Worm (Caenorhabditis elegans) whole organism, L1 larva: ENCODE results near the gene F58F9.3.

Experiments used
- C16A3.4 ChIP-seq: fragments of 150-350 bp; optimal IDR thresholded peaks from 2 replicates; lab custom pipeline; 2014; ENCODE audit warnings: missing biosample characterization, missing genetic modification characterization
- aly-2 ChIP-seq: fragments of 150-350 bp; optimal IDR thresholded peaks from 2 replicates; lab custom pipeline; 2014; ENCODE audit warnings: missing biosample characterization, missing genetic modification characterization
- blmp-1 ChIP-seq: fragments of 150-350 bp; optimal IDR thresholded peaks from 2 replicates; lab custom pipeline; 2014; ENCODE audit warnings: missing biosample characterization, missing genetic modification characterization
- ceh-82 ChIP-seq, 3 experiments: fragments of 150-350 bp in 1 of 3; sonication (generic microtip) in 2 of 3; optimal IDR thresholded peaks; 2 replicates each; lab custom pipeline; 2014 to 2017; ENCODE audit warnings: missing biosample characterization in 3 of 3, missing genetic modification characterization in 3 of 3
- ces-1 ChIP-seq: fragments of 150-350 bp; optimal IDR thresholded peaks from 2 replicates; lab custom pipeline; 2014; ENCODE audit warnings: missing biosample characterization, missing genetic modification reagents, missing genetic modification characterization
- dpl-1 ChIP-seq, 3 experiments: fragments of 150-350 bp in 2 of 3; sonication (generic microtip) in 1 of 3; optimal IDR thresholded peaks; 2 replicates each; lab custom pipeline; 2014 to 2017; ENCODE audit warnings: missing biosample characterization in 3 of 3, missing genetic modification characterization in 3 of 3, missing genetic modification reagents in 3 of 3
- efl-1 ChIP-seq, 4 experiments: fragments of 150-350 bp; optimal IDR thresholded peaks in 3 of 4; peaks in 1 of 4; 1 replicate in 1 of 4; 2 replicates in 3 of 4; lab custom pipeline; 2014; ENCODE audit warnings: missing biosample characterization in 2 of 4, missing genetic modification characterization in 2 of 4, missing genetic modification reagents in 2 of 4
- efl-3 ChIP-seq: fragments of 200-800 bp; sonication (Bioruptor generic); optimal IDR thresholded peaks from 2 replicates; lab custom pipeline; 2018; ENCODE audit warnings: mild to moderate bottlenecking, missing genetic modification characterization, missing compliant biosample characterization
- egl-13 ChIP-seq: sonication (generic microtip); optimal IDR thresholded peaks from 2 replicates; lab custom pipeline; 2016; ENCODE audit warnings: missing genotype, missing genetic modification reagents, missing genetic modification characterization, missing compliant biosample characterization
- elt-2 ChIP-seq: sonication (generic microtip); optimal IDR thresholded peaks from 2 replicates; lab custom pipeline; 2016; ENCODE audit warnings: missing genetic modification characterization, mild to moderate bottlenecking, inconsistent platforms, missing compliant biosample characterization, missing genetic modification reagents
- elt-3 ChIP-seq, 6 experiments: fragments of 150-350 bp in 1 of 6; sonication (generic microtip); optimal IDR thresholded peaks; 2 replicates each; lab custom pipeline; 2017 to 2018; ENCODE audit warnings: missing biosample characterization in 6 of 6, missing genetic modification characterization in 6 of 6, inconsistent platforms in 1 of 6
- ets-5 ChIP-seq: fragments of 200-800 bp; sonication (Bioruptor generic); IDR thresholded peaks from 2 replicates; pipeline ENCODE4 v1.3.6; 2022; ENCODE audit warnings: missing genetic modification characterization, missing compliant biosample characterization
- fkh-10 ChIP-seq: sonication (generic microtip); optimal IDR thresholded peaks from 2 replicates; lab custom pipeline; 2017; ENCODE audit warnings: missing biosample characterization, missing genetic modification reagents, missing genetic modification characterization
- grh-1 ChIP-seq: fragments of 200-800 bp; sonication (Bioruptor generic); IDR thresholded peaks from 2 replicates; pipeline ENCODE4 v1.3.6; 2022; ENCODE audit warnings: missing genetic modification reagents, missing genetic modification characterization, missing compliant biosample characterization
- hpl-2 ChIP-seq: fragments of 150-350 bp; optimal IDR thresholded peaks from 2 replicates; lab custom pipeline; 2014; ENCODE audit warnings: missing biosample characterization, missing genetic modification reagents, missing genetic modification characterization
- isw-1 ChIP-seq: fragments of 200-800 bp; sonication (Bioruptor generic); IDR thresholded peaks from 2 replicates; pipeline ENCODE4 v1.3.6; 2022; ENCODE audit warnings: missing genetic modification characterization, missing compliant biosample characterization
- jun-1 ChIP-seq: fragments of 150-350 bp; optimal IDR thresholded peaks from 2 replicates; lab custom pipeline; 2014; ENCODE audit warnings: missing biosample characterization, missing genetic modification reagents, missing genetic modification characterization
- lin-13 ChIP-seq: fragments of 150-350 bp; optimal IDR thresholded peaks from 2 replicates; lab custom pipeline; 2014; ENCODE audit warnings: missing biosample characterization, missing genetic modification reagents, missing genetic modification characterization
- lin-35 ChIP-seq, 2 experiments: fragments of 150-350 bp; optimal IDR thresholded peaks; 2 replicates each; lab custom pipeline; 2014; ENCODE audit warnings: missing biosample characterization in 2 of 2, missing genetic modification characterization in 2 of 2, missing genetic modification reagents in 2 of 2
- lin-39 ChIP-seq: fragments of 150-350 bp; optimal IDR thresholded peaks from 2 replicates; lab custom pipeline; 2014; ENCODE audit warnings: missing biosample characterization, missing genetic modification reagents, missing genetic modification characterization
- lir-3 ChIP-seq: sonication (generic microtip); optimal IDR thresholded peaks from 2 replicates; lab custom pipeline; 2016; ENCODE audit warnings: mild to moderate bottlenecking, missing genetic modification characterization, moderate library complexity, missing compliant biosample characterization; ENCODE audit not compliant: poor library complexity
- lsy-2 ChIP-seq, 2 experiments: fragments of 150-350 bp; optimal IDR thresholded peaks; 2 replicates each; lab custom pipeline; 2014; ENCODE audit warnings: missing biosample characterization in 2 of 2, missing genetic modification characterization in 2 of 2
- mab-9 ChIP-seq: fragments of 200-800 bp; sonication (Bioruptor generic); IDR thresholded peaks from 2 replicates; pipeline ENCODE4 v1.3.6; 2022; ENCODE audit warnings: missing genetic modification reagents, missing genetic modification characterization, missing compliant biosample characterization
- nhr-11 ChIP-seq: fragments of 150-350 bp; optimal IDR thresholded peaks from 2 replicates; lab custom pipeline; 2014; ENCODE audit warnings: missing biosample characterization, missing genetic modification characterization
- nhr-19 ChIP-seq: fragments of 200-800 bp; sonication (Bioruptor generic); conservative IDR thresholded peaks from 2 replicates; pipeline ENCODE4 v1.3.6; 2022; ENCODE audit warnings: missing genetic modification characterization, missing compliant biosample characterization
- nhr-20 ChIP-seq: sonication (generic microtip); optimal IDR thresholded peaks from 2 replicates; lab custom pipeline; 2016; ENCODE audit warnings: mild to moderate bottlenecking, missing genetic modification characterization, missing compliant biosample characterization
- nhr-71 ChIP-seq: sonication (generic microtip); optimal IDR thresholded peaks from 2 replicates; lab custom pipeline; 2016; ENCODE audit warnings: mild to moderate bottlenecking, missing genetic modification characterization, moderate library complexity, missing compliant biosample characterization
- nhr-76 ChIP-seq: sonication (generic microtip); optimal IDR thresholded peaks from 2 replicates; lab custom pipeline; 2017; ENCODE audit warnings: missing biosample characterization, missing genetic modification characterization
- nhr-77 ChIP-seq: fragments of 150-350 bp; optimal IDR thresholded peaks from 2 replicates; lab custom pipeline; 2014; ENCODE audit warnings: missing biosample characterization, missing genetic modification characterization
- nhr-85 ChIP-seq: sonication (generic microtip); peaks from one replicate; lab custom pipeline; 2016; ENCODE audit warnings: missing genetic modification characterization, inconsistent platforms, missing compliant biosample characterization
- tbx-2 ChIP-seq: sonication (generic microtip); optimal IDR thresholded peaks from 2 replicates; lab custom pipeline; 2016; ENCODE audit warnings: missing genetic modification characterization, missing compliant biosample characterization
- tlp-1 ChIP-seq: fragments of 150-350 bp; optimal IDR thresholded peaks from 2 replicates; lab custom pipeline; 2014; ENCODE audit warnings: missing biosample characterization, missing genetic modification characterization
- unc-130 ChIP-seq: fragments of 150-350 bp; optimal IDR thresholded peaks from 2 replicates; lab custom pipeline; 2017; ENCODE audit warnings: missing biosample characterization, missing genetic modification characterization, inconsistent platforms
- unc-86 ChIP-seq: sonication (generic microtip); optimal IDR thresholded peaks from 2 replicates; lab custom pipeline; 2016; ENCODE audit warnings: missing genetic modification characterization, missing compliant biosample characterization
- vab-15 ChIP-seq: sonication (generic microtip); optimal IDR thresholded peaks from 2 replicates; lab custom pipeline; 2017; ENCODE audit warnings: missing genotype, mild to moderate bottlenecking, missing genetic modification characterization, missing compliant biosample characterization
- xbp-1 ChIP-seq: sonication (generic microtip); optimal IDR thresholded peaks from 2 replicates; lab custom pipeline; 2016; ENCODE audit warnings: missing genetic modification characterization, missing compliant biosample characterization
- zip-4 ChIP-seq: fragments of 200-800 bp; sonication (Bioruptor generic); optimal IDR thresholded peaks from 2 replicates; lab custom pipeline; 2018; ENCODE audit warnings: mild to moderate bottlenecking, missing genetic modification characterization, moderate library complexity, missing compliant biosample characterization
- ztf-4 ChIP-seq: fragments of 150-350 bp; optimal IDR thresholded peaks from 2 replicates; lab custom pipeline; 2014; ENCODE audit warnings: missing biosample characterization, missing genetic modification characterization

Gene F58F9.3

ce11 chrIV:6230560-6231073 lies 2.4 kb upstream of the F58F9.3 start, which contains the start of gene F58F9.4:
F58F9.4 (plus strand) TSS chrIV:6231023.
- TF ChIP-seq lir-3 (no peak), nhr-19 (GFP tag; lab: Robert Waterston, UW) (no peak), nhr-20 (tag; lab: Kevin White, UChicago) (no peak), efl-3 (GFP tag; lab: Kevin White, UChicago) (no peak), nhr-77 (tag; lab: Kevin White, UChicago) (no peak), ceh-82 (tag; optimal IDR thresholded peaks at IDR 0.05; lab: Kevin White, UChicago) (no peak), unc-130 (tag; lab: Kevin White, UChicago) (no peak), jun-1 (tag; lab: Kevin White, UChicago) (no peak), zip-4 (GFP tag; lab: Kevin White, UChicago) (no peak), egl-13 (tag; lab: Kevin White, UChicago) (no peak), lsy-2 (tag; optimal IDR thresholded peaks at IDR 0.05; lab: Kevin White, UChicago) (no peak), tbx-2 (no peak), C16A3.4 (no peak), aly-2 (tag; lab: Kevin White, UChicago) (no peak)

DNA sequence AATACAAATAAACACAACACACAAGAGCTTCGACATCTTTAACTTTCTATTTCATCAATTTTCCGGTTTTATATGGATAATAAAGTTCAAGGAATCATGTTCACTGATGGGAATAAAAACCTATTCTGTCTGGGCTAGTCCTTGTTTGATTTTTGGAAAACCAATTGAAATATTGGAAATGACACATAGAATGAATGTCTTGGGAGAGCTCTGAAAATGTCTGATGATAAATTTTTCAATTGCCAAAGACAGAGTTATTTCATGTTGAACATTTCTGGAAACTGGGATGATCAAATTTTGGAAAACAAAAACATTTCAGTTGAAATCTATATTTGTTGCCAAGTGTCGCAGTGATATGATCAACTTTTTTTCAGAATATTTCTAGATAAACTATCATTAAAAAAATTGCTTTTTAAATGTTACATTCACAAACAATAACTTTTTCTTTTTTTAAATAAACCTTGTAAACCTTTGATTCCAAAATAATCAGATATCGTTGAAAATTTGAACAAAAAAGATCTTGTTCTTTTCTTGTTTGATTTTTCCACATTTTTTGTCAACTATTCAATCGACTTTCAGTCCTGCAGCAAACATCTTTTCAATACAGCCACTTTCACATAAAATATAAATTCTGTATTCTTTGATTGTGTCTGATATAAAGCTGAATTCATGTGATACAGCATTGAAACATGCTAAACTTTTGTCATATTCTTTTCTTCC lies 4.6 kb downstream of the F58F9.3 start, which contains the start of the genes F58F9.6 and F58F9.8:
F58F9.6 (minus strand) TSS at position 101 of the 720 bp plus-strand sequence.
F58F9.8 (plus strand) TSS at position 670 of the 720 bp plus-strand sequence.
- TF ChIP-seq lin-13 (no peak), vab-15 (tag; lab: Kevin White, UChicago) (no peak), grh-1 (GFP tag; lab: Robert Waterston, UW) (no peak), efl-1 (optimal IDR thresholded peaks at IDR 0.05; lab: Kevin White, UChicago) (no peak), efl-1 (GFP tag; optimal IDR thresholded peaks at IDR 0.05 in 1 of 2; lab: Kevin White, UChicago) (peak in 1 of 2 experiments; percentile 83), nhr-85 (peak; percentile 22), nhr-11 (tag; lab: Kevin White, UChicago) (no peak)

DNA sequence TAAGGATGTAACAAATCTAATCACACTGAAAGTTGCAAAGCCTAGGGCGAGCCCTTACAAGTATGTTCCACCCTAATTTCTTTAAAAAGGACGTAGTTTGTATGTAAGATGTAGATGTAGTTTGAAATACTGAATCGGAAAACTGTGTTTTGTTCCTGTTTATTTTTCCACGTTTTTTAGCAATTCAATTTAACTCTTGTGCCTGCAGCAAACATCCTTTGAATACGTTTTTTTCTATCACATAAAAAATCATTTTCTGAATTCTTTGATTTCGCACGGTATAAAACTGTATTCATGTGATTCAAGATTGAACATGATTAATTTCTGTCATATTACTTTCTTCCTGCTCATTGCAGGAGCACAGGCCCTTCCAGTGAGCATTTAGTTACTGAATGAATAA lies 7.0 kb downstream of the F58F9.3 start, which contains the start of gene F58F9.9:
F58F9.9 (plus strand) TSS at position 301 of the 400 bp plus-strand sequence.
- no peak for TF ChIP-seq fkh-10 (GFP tag; lab: Kevin White, UChicago)
- no peak for TF ChIP-seq unc-86 (tag; lab: Kevin White, UChicago)
- no peak for TF ChIP-seq isw-1 (GFP tag; lab: Robert Waterston, UW)
- no peak for TF ChIP-seq ztf-4
- no peak for TF ChIP-seq nhr-19 (GFP tag; lab: Robert Waterston, UW)
- no peak for TF ChIP-seq lin-39 (tag; lab: Kevin White, UChicago)

- TF ChIP-seq tlp-1 (no peak), elt-3 (tag; optimal IDR thresholded peaks at IDR 0.05; lab: Kevin White, UChicago) (peak in 2 of 6 experiments; percentile 54 to 55), nhr-71 (peak; percentile 33), blmp-1 (tag; lab: Kevin White, UChicago) (peak; percentile 43), dpl-1 (GFP tag; optimal IDR thresholded peaks at IDR 0.05; lab: Kevin White, UChicago) (peak in 1 of 3 experiments; percentile 5), mab-9 (no peak), nhr-19 (GFP tag; lab: Robert Waterston, UW) (no peak), lin-35 (GFP tag; optimal IDR thresholded peaks at IDR 0.05; lab: Kevin White, UChicago) (peak in 1 of 2 experiments; percentile 52), ces-1 (no peak), nhr-11 (tag; lab: Kevin White, UChicago) (no peak), lsy-2 (tag; optimal IDR thresholded peaks at IDR 0.05; lab: Kevin White, UChicago) (peak in 1 of 2 experiments; percentile 7), xbp-1 (tag; lab: Kevin White, UChicago) (no peak), nhr-20 (tag; lab: Kevin White, UChicago) (peak; percentile 92), ets-5 (no peak), nhr-76 (tag; lab: Kevin White, UChicago) (no peak), hpl-2 (GFP tag; lab: Kevin White, UChicago) (no peak), elt-2 (peak; percentile 54), nhr-85 (peak; percentile 27)
These were observed 15.4 kb downstream of the F58F9.3 start, which contains the start of gene acox-3 for ce11 chrIV:6248486-6248885. acox-3 (minus strand) TSS chrIV:6248492.
